Fruit fly (Drosophila melanogaster) whole organism: ENCODE data around the gene CG6749.

Experiments used
- CG8478 ChIP-seq: fragments of >200 bp; optimal IDR thresholded peaks from 2 replicates; lab custom pipeline; 2018; ENCODE audit warnings: inconsistent platforms
- Dll ChIP-seq: fragments of >200 bp; optimal IDR thresholded peaks from 2 replicates; lab custom pipeline; 2017
- EcR ChIP-seq, 2 experiments: fragments of >200 bp; optimal IDR thresholded peaks; 2 replicates each; lab custom pipeline; 2017; ENCODE audit warnings: missing biosample characterization in 2 of 2, missing genetic modification characterization in 2 of 2, missing genetic modification reagents in 2 of 2
- pan ChIP-seq: fragments of >200 bp; optimal IDR thresholded peaks from 2 replicates; lab custom pipeline; 2017
- psq ChIP-seq: fragments of >200 bp; optimal IDR thresholded peaks from 2 replicates; lab custom pipeline; 2017
- usp ChIP-seq: fragments of >200 bp; optimal IDR thresholded peaks from 2 replicates; lab custom pipeline; 2017; ENCODE audit warnings: missing biosample characterization, missing genetic modification characterization, mixed read lengths

DNA sequence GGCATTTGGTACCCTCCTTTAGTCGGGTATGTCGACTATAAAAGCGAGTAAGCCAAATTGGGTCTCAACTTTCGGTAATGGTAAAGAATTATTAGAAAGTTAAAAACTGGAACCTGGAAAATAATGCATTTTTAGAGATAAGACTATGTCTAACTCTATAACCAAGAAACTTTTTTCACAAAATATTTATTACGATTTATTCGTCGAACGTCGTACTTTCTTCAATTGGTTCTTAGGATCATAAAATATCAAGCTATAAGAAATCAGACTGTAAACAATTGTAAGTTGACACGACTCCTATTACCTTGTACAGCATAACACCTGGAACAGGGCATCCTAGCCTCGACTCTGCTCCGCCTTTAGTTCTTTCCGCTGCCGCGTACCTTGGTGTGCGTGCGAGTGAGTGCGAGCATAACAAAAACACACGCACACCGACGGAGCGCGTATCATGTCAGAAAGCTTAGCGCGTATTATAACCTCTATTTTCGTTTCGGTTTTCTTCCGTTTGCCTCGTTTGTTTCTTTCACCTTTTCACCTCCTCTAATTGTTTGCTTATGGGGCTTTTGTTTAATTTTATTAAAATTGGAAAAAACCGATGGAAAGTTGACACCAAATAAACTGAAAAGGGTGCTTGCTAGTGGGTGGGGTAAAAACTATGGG, 40.6 kb downstream of the CG6749 start:
- TF ChIP-seq pan (lab: Kevin White, UChicago) = peak; percentile 92
- TF ChIP-seq CG8478 = no peak
- no peak for TF ChIP-seq EcR (GFP tag; optimal IDR thresholded peaks at IDR 0.05; lab: Kevin White, UChicago)
- TF ChIP-seq psq (lab: Kevin White, UChicago) = no peak
- TF ChIP-seq Dll (lab: Kevin White, UChicago) = peak; percentile 47
- no peak for TF ChIP-seq usp (GFP tag; lab: Kevin White, UChicago)
